Worm (Caenorhabditis elegans) whole organism, L1 larva: ENCODE measurements around the gene F07A11.5.
A peak's percentile ranks its signal among the peaks of the same experiment; 100 is the strongest.

Source experiments
- Y116A8C.19 ChIP-seq: sonication (generic microtip); optimal IDR thresholded peaks from 2 replicates; lab custom pipeline; 2016; ENCODE audit warnings: missing compliant biosample characterization, missing genetic modification characterization, borderline replicate concordance
- ama-1 ChIP-seq: fragments of 150-350 bp; optimal IDR thresholded peaks from 2 replicates; lab custom pipeline; 2014
- ceh-82 ChIP-seq, 3 experiments: fragments of 150-350 bp in 1 of 3; sonication (generic microtip) in 2 of 3; optimal IDR thresholded peaks; 2 replicates each; lab custom pipeline; 2014 to 2017; ENCODE audit warnings: missing biosample characterization in 3 of 3, missing genetic modification characterization in 3 of 3
- ceh-90 ChIP-seq: sonication (generic microtip); optimal IDR thresholded peaks from 2 replicates; lab custom pipeline; 2016; ENCODE audit warnings: missing genetic modification characterization, missing compliant biosample characterization
- dpl-1 ChIP-seq, 3 experiments: fragments of 150-350 bp in 2 of 3; sonication (generic microtip) in 1 of 3; optimal IDR thresholded peaks; 2 replicates each; lab custom pipeline; 2014 to 2017; ENCODE audit warnings: missing biosample characterization in 3 of 3, missing genetic modification characterization in 3 of 3, missing genetic modification reagents in 3 of 3
- efl-1 ChIP-seq, 4 experiments: fragments of 150-350 bp; optimal IDR thresholded peaks in 3 of 4; peaks in 1 of 4; 1 replicate in 1 of 4; 2 replicates in 3 of 4; lab custom pipeline; 2014; ENCODE audit warnings: missing biosample characterization in 2 of 4, missing genetic modification characterization in 2 of 4, missing genetic modification reagents in 2 of 4
- efl-3 ChIP-seq: fragments of 200-800 bp; sonication (Bioruptor generic); optimal IDR thresholded peaks from 2 replicates; lab custom pipeline; 2018; ENCODE audit warnings: mild to moderate bottlenecking, missing genetic modification characterization, missing compliant biosample characterization
- elt-2 ChIP-seq: sonication (generic microtip); optimal IDR thresholded peaks from 2 replicates; lab custom pipeline; 2016; ENCODE audit warnings: missing genetic modification characterization, mild to moderate bottlenecking, inconsistent platforms, missing compliant biosample characterization, missing genetic modification reagents
- elt-3 ChIP-seq, 6 experiments: fragments of 150-350 bp in 1 of 6; sonication (generic microtip); optimal IDR thresholded peaks; 2 replicates each; lab custom pipeline; 2017 to 2018; ENCODE audit warnings: missing biosample characterization in 6 of 6, missing genetic modification characterization in 6 of 6, inconsistent platforms in 1 of 6
- fkh-8 ChIP-seq: sonication (generic microtip); optimal IDR thresholded peaks from 2 replicates; lab custom pipeline; 2016; ENCODE audit warnings: mild to moderate bottlenecking, missing genetic modification characterization, missing compliant biosample characterization
- grh-1 ChIP-seq: fragments of 200-800 bp; sonication (Bioruptor generic); IDR thresholded peaks from 2 replicates; pipeline ENCODE4 v1.3.6; 2022; ENCODE audit warnings: missing genetic modification reagents, missing genetic modification characterization, missing compliant biosample characterization
- hlh-4 ChIP-seq: sonication (generic microtip); optimal IDR thresholded peaks from 2 replicates; lab custom pipeline; 2016; ENCODE audit warnings: mild to moderate bottlenecking, missing genetic modification characterization, missing compliant biosample characterization
- irx-1 ChIP-seq: sonication (generic microtip); optimal IDR thresholded peaks from 2 replicates; lab custom pipeline; 2016; ENCODE audit warnings: missing genetic modification characterization, missing compliant biosample characterization
- jun-1 ChIP-seq: fragments of 150-350 bp; optimal IDR thresholded peaks from 2 replicates; lab custom pipeline; 2014; ENCODE audit warnings: missing biosample characterization, missing genetic modification reagents, missing genetic modification characterization
- lin-13 ChIP-seq: fragments of 150-350 bp; optimal IDR thresholded peaks from 2 replicates; lab custom pipeline; 2014; ENCODE audit warnings: missing biosample characterization, missing genetic modification reagents, missing genetic modification characterization
- lin-14 ChIP-seq: fragments of 200-800 bp; sonication (Bioruptor generic); optimal IDR thresholded peaks from 2 replicates; lab custom pipeline; 2018; ENCODE audit warnings: mild to moderate bottlenecking, missing genetic modification characterization, moderate library complexity, missing compliant biosample characterization
- lin-35 ChIP-seq, 2 experiments: fragments of 150-350 bp; optimal IDR thresholded peaks; 2 replicates each; lab custom pipeline; 2014; ENCODE audit warnings: missing biosample characterization in 2 of 2, missing genetic modification characterization in 2 of 2, missing genetic modification reagents in 2 of 2
- lsy-2 ChIP-seq, 2 experiments: fragments of 150-350 bp; optimal IDR thresholded peaks; 2 replicates each; lab custom pipeline; 2014; ENCODE audit warnings: missing biosample characterization in 2 of 2, missing genetic modification characterization in 2 of 2
- mdl-1 ChIP-seq, 2 experiments: fragments of 150-350 bp; optimal IDR thresholded peaks; 2 replicates each; lab custom pipeline; 2014 to 2017; ENCODE audit warnings: missing biosample characterization in 2 of 2, missing genetic modification characterization in 2 of 2, inconsistent platforms in 1 of 2
- mep-1 ChIP-seq: fragments of 150-350 bp; optimal IDR thresholded peaks from 2 replicates; lab custom pipeline; 2014; ENCODE audit warnings: missing biosample characterization, missing genetic modification characterization
- nhr-11 ChIP-seq: fragments of 150-350 bp; optimal IDR thresholded peaks from 2 replicates; lab custom pipeline; 2014; ENCODE audit warnings: missing biosample characterization, missing genetic modification characterization
- nhr-12 ChIP-seq: sonication (generic microtip); optimal IDR thresholded peaks from 2 replicates; lab custom pipeline; 2017; ENCODE audit warnings: missing biosample characterization, missing genetic modification characterization
- nhr-19 ChIP-seq: fragments of 200-800 bp; sonication (Bioruptor generic); conservative IDR thresholded peaks from 2 replicates; pipeline ENCODE4 v1.3.6; 2022; ENCODE audit warnings: missing genetic modification characterization, missing compliant biosample characterization
- nhr-20 ChIP-seq: sonication (generic microtip); optimal IDR thresholded peaks from 2 replicates; lab custom pipeline; 2016; ENCODE audit warnings: mild to moderate bottlenecking, missing genetic modification characterization, missing compliant biosample characterization
- nhr-71 ChIP-seq: sonication (generic microtip); optimal IDR thresholded peaks from 2 replicates; lab custom pipeline; 2016; ENCODE audit warnings: mild to moderate bottlenecking, missing genetic modification characterization, moderate library complexity, missing compliant biosample characterization
- nhr-84 ChIP-seq: sonication (generic microtip); optimal IDR thresholded peaks from 2 replicates; lab custom pipeline; 2017; ENCODE audit warnings: missing biosample characterization, missing genetic modification characterization
- nhr-85 ChIP-seq: sonication (generic microtip); peaks from one replicate; lab custom pipeline; 2016; ENCODE audit warnings: missing genetic modification characterization, inconsistent platforms, missing compliant biosample characterization
- skn-1 ChIP-seq: fragments of 150-350 bp; optimal IDR thresholded peaks from 2 replicates; lab custom pipeline; 2014; ENCODE audit warnings: missing biosample characterization, missing genetic modification characterization
- snu-23 ChIP-seq: sonication (generic microtip); optimal IDR thresholded peaks from 2 replicates; lab custom pipeline; 2016; ENCODE audit warnings: missing genetic modification characterization, missing compliant biosample characterization
- sptf-1 ChIP-seq: fragments of 150-350 bp; optimal IDR thresholded peaks from 2 replicates; lab custom pipeline; 2014; ENCODE audit warnings: missing biosample characterization, missing genetic modification characterization
- tbx-2 ChIP-seq: sonication (generic microtip); optimal IDR thresholded peaks from 2 replicates; lab custom pipeline; 2016; ENCODE audit warnings: missing genetic modification characterization, missing compliant biosample characterization
- unc-30 ChIP-seq: sonication (generic microtip); optimal IDR thresholded peaks from 2 replicates; lab custom pipeline; 2017; ENCODE audit warnings: missing biosample characterization, missing genetic modification characterization
- unc-98 ChIP-seq: fragments of 200-800 bp; sonication (Bioruptor generic); IDR thresholded peaks from 2 replicates; pipeline ENCODE4 v1.3.6; 2022; ENCODE audit warnings: missing genetic modification characterization, missing compliant biosample characterization
- ztf-4 ChIP-seq: fragments of 150-350 bp; optimal IDR thresholded peaks from 2 replicates; lab custom pipeline; 2014; ENCODE audit warnings: missing biosample characterization, missing genetic modification characterization

The F07A11.5 gene

ce11 chrII:11642736-11643135, 30.6 kb downstream of the F07A11.5 start:
- no peak for TF ChIP-seq ztf-4 (tag; lab: Kevin White, UChicago)
- no peak for TF ChIP-seq ceh-82 (tag; optimal IDR thresholded peaks at IDR 0.05; lab: Kevin White, UChicago)
- no peak for TF ChIP-seq sptf-1

DNA sequence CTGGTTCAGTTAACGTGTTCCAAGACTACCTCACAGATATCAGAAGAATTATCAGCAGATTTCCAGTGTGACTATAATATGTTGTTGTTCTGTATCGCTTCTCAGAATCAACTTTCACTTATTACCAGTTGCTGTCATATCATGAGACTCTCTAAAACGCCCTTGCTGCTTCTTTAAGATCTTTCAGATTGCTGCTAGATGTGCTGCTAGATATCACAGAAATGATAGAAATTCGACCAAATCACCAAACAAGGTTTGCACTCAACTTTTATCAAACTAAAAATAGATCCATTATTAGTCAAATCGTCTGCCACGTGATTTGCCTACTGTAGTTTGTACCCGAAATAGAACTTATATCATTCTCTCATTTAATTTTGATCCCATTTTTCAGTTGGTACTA, 32.4 kb downstream of the F07A11.5 start:
- TF ChIP-seq nhr-85 (tag; lab: Kevin White, UChicago) (peak; percentile 53), nhr-84 (tag; lab: Kevin White, UChicago) (no peak), nhr-19 (GFP tag; lab: Robert Waterston, UW) (0 out of 2 replicates have a peak, but pooled peaks have one; percentile 3), fkh-8 (tag; lab: Kevin White, UChicago) (no peak), lsy-2 (tag; optimal IDR thresholded peaks at IDR 0.05; lab: Kevin White, UChicago) (peak in 1 of 2 experiments; percentile 69), nhr-20 (tag; lab: Kevin White, UChicago) (peak; percentile 3), nhr-71 (tag; lab: Kevin White, UChicago) (peak; percentile 17), elt-3 (tag; optimal IDR thresholded peaks at IDR 0.05; lab: Kevin White, UChicago) (peak in 1 of 6 experiments; percentile 45)

ce11 chrII:11645383-11645782, 33.3 kb downstream of the F07A11.5 start:
- TF ChIP-seq tbx-2, result no peak
- peak; percentile 75 for TF ChIP-seq nhr-85 (tag; lab: Kevin White, UChicago)
- no peak for TF ChIP-seq ama-1 (lab: Kevin White, UChicago)
- no peak for TF ChIP-seq efl-3 (GFP tag; lab: Kevin White, UChicago)
- no peak for TF ChIP-seq Y116A8C.19 (tag; lab: Kevin White, UChicago)
- TF ChIP-seq unc-98 (GFP tag; lab: Robert Waterston, UW), result no peak
- no peak for TF ChIP-seq hlh-4 (tag; lab: Kevin White, UChicago)
- no peak for TF ChIP-seq ceh-90
- TF ChIP-seq mep-1 (tag; lab: Kevin White, UChicago), result no peak
- TF ChIP-seq irx-1 (tag; lab: Kevin White, UChicago), result no peak
- no peak for TF ChIP-seq lin-13 (GFP tag; lab: Kevin White, UChicago)
- TF ChIP-seq nhr-11 (tag; lab: Kevin White, UChicago), result no peak
- no peak for TF ChIP-seq elt-3 (tag; optimal IDR thresholded peaks at IDR 0.05; lab: Kevin White, UChicago)
- TF ChIP-seq grh-1 (GFP tag; lab: Robert Waterston, UW), result no peak
- no peak for TF ChIP-seq nhr-12 (tag; lab: Kevin White, UChicago)
- no peak for TF ChIP-seq jun-1 (tag; lab: Kevin White, UChicago)
- peak in 1 of 2 experiments; percentile 4 for TF ChIP-seq lsy-2 (tag; optimal IDR thresholded peaks at IDR 0.05; lab: Kevin White, UChicago)
- TF ChIP-seq lin-35 (GFP tag; optimal IDR thresholded peaks at IDR 0.05; lab: Kevin White, UChicago), result no peak
- TF ChIP-seq lin-14 (GFP tag; lab: Kevin White, UChicago), result peak; percentile 17
- TF ChIP-seq elt-2 (tag; lab: Kevin White, UChicago), result no peak

- TF ChIP-seq skn-1 (tag; lab: Kevin White, UChicago) (peak; percentile 10), mdl-1 (tag; optimal IDR thresholded peaks at IDR 0.05; lab: Kevin White, UChicago) (peak in 1 of 2 experiments; percentile 29), jun-1 (tag; lab: Kevin White, UChicago) (no peak), efl-1 (optimal IDR thresholded peaks at IDR 0.05; lab: Kevin White, UChicago) (no peak), efl-1 (GFP tag; optimal IDR thresholded peaks at IDR 0.05 in 1 of 2; lab: Kevin White, UChicago) (peak in 1 of 2 experiments; percentile 91), unc-30 (tag; lab: Kevin White, UChicago) (no peak), dpl-1 (GFP tag; optimal IDR thresholded peaks at IDR 0.05; lab: Kevin White, UChicago) (no peak), lsy-2 (tag; optimal IDR thresholded peaks at IDR 0.05; lab: Kevin White, UChicago) (peak in 1 of 2 experiments; percentile 53), lin-35 (GFP tag; optimal IDR thresholded peaks at IDR 0.05; lab: Kevin White, UChicago) (peak in 1 of 2 experiments; percentile 38), nhr-20 (tag; lab: Kevin White, UChicago) (peak; percentile 3), snu-23 (GFP tag; lab: Kevin White, UChicago) (peak; percentile 16), nhr-85 (tag; lab: Kevin White, UChicago) (peak; percentile 76), nhr-71 (tag; lab: Kevin White, UChicago) (peak; percentile 12), lin-14 (GFP tag; lab: Kevin White, UChicago) (peak; percentile 12), elt-2 (tag; lab: Kevin White, UChicago) (peak; percentile 44)
Measured at ce11 chrII:11646276-11646797, 34.2 kb downstream of the F07A11.5 start, which contains the start of gene ghi-1. Gene ghi-1 (plus strand): TSS chrII:11646747.
